Worm (Caenorhabditis elegans): ENCODE measurements around the gene K06B9.6.

K06B9.6 gene

DNA sequence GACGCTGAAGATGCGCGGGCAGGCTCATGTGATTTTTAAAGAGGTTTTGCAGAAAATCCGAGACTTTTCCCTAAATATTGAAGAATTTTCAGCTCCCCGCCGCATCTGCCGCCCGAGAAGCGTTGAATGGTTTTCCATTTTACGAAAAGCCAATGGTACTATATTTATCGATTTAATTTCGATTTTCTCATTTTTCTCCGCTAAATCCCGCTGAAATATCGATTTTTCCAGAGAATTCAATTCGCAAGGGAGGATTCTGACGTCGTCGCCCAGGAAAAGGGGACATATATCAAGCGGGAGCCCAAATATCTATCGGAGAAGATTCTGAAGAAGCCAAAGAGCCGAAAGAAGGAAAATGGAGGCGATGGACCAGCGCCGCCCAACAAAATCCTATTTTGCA, 24.4 kb downstream of the K06B9.6 start:
- TF ChIP-seq ceh-19 (GFP tag; optimal IDR thresholded peaks at IDR 0.05) (no peak), C08G9.2 (tag; optimal IDR thresholded peaks at IDR 0.05) (no peak), ceh-2 (tag; optimal IDR thresholded peaks at IDR 0.05) (no peak), mec-3 (tag; optimal IDR thresholded peaks at IDR 0.05; ENCODE audit: borderline replicate concordance) (no peak), ceh-45 (GFP tag; IDR thresholded peaks at IDR 0.05) (no peak), unc-86 (tag; optimal IDR thresholded peaks at IDR 0.05) (no peak), elt-4 (tag; optimal IDR thresholded peaks at IDR 0.05) (no peak), ceh-34 (tag; optimal IDR thresholded peaks at IDR 0.05) (no peak), dmd-4 (tag; optimal IDR thresholded peaks at IDR 0.05; ENCODE audit: borderline replicate concordance) (no peak), ahr-1 (tag; optimal IDR thresholded peaks at IDR 0.05) (no peak), nhr-11 (tag; optimal IDR thresholded peaks at IDR 0.05) (no peak), ceh-30 (tag; optimal IDR thresholded peaks at IDR 0.05) (no peak), ets-4 (tag; optimal IDR thresholded peaks at IDR 0.05) (no peak), odd-2 (tag; optimal IDR thresholded peaks at IDR 0.05) (no peak), pha-2 (tag; optimal IDR thresholded peaks at IDR 0.05) (no peak)

DNA sequence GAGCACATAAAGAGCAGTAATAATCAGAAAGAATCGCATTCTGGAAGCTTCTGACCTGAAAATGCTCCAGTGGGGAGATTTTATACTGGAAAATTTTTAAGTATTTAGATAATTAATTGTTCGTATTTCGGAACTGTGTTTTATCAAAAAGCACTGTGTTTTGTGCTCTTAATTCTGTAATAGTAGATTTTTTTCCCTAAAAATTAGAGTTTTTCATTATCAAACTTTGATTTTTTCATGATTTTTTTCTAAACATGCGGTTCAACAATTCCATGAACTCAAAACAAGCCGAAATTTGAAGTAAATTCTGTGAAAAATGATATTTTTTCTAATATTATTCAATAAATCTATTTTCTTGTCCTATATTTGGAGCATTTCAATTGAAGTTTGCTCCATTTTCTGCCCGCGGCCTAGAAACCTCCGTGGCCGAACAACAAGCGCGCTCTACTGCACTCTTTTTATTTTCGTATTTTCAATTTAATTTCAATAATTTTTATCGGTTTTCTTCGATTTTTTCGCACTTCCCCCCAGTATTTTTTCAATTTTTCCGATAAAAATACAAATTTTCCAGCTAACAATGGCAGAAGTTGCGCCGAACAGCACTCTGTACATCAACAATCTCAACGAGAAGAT, 25.0 kb downstream of the K06B9.6 start, which contains the start of the genes K08D10.13 and rnp-2:
Gene K08D10.13, minus strand, starts transcription at position 51 of the 633 bp plus-strand sequence.
Gene rnp-2, plus strand, starts transcription at position 546 of the 633 bp plus-strand sequence.
- peak; percentile 18 for TF ChIP-seq nfya-1 (tag; optimal IDR thresholded peaks at IDR 0.05)
- TF ChIP-seq C08G9.2 (tag; optimal IDR thresholded peaks at IDR 0.05): peak; percentile 63
- peak; percentile 35 for TF ChIP-seq tbx-2 (tag; optimal IDR thresholded peaks at IDR 0.05)
- TF ChIP-seq hlh-30 (tag; optimal IDR thresholded peaks at IDR 0.05; ENCODE audit: insufficient read depth): no peak
- peak; percentile 28 for TF ChIP-seq tbx-7 (tag; optimal IDR thresholded peaks at IDR 0.05)
- no peak for TF ChIP-seq dve-1 (tag; optimal IDR thresholded peaks at IDR 0.05)
- TF ChIP-seq pros-1 (tag; optimal IDR thresholded peaks at IDR 0.05): no peak
- TF ChIP-seq ceh-2 (tag; optimal IDR thresholded peaks at IDR 0.05): peak; percentile 36
- TF ChIP-seq dmd-4 (tag; optimal IDR thresholded peaks at IDR 0.05; ENCODE audit: borderline replicate concordance): no peak
- TF ChIP-seq unc-42 (tag; optimal IDR thresholded peaks at IDR 0.05): peak; percentile 63
- no peak for TF ChIP-seq hlh-6 (tag; optimal IDR thresholded peaks at IDR 0.05)
- TF ChIP-seq ceh-31 (tag; optimal IDR thresholded peaks at IDR 0.05): peak; percentile 57

DNA sequence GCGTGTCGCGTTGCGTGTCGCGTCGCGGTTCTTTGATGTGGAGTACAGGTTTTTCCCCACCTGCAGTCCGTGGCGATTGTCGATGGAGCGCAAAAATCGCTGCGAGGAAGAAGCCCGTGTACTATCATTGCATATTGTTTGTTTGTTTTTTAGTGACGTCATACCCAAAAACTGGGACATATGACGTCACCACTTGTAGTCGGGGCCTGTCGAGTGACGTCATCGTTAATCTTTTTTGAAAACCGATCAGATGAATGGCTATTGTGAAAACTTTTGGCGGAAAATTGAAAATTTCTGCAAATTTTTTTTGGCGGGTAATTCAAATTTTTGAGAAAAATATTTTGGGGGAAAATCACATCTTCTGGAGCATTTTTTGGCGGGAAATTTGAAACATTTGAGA, 29.3 kb downstream of the K06B9.6 start:
- TF ChIP-seq pqm-1 (tag; optimal IDR thresholded peaks at IDR 0.05): no peak
- no peak for TF ChIP-seq eyg-1 (tag; optimal IDR thresholded peaks at IDR 0.05)

DNA sequence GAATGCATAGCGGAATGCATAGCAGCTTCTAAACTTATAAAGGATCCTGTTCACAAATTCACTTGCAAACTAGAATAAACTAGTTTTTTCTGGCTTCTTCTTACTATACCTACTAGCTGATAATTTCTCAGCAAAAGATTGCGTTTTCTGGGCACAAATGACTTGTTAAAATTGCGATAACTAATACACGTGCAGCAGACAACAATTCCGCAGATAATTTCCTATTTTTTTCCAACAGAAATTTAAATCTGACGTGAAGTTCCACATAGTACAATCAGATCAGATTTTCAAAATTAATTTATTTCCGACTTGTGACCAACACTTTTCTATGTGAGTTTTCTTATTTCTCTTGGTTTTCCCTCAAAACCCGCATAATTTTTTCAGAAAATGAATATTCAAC, 32.2 kb downstream of the K06B9.6 start, which contains the start of gene scrm-8:
Gene scrm-8, plus strand, starts transcription at position 301 of the 400 bp plus-strand sequence.
- no peak for TF ChIP-seq unc-86 (tag; optimal IDR thresholded peaks at IDR 0.05)
- no peak for TF ChIP-seq unc-42 (tag; optimal IDR thresholded peaks at IDR 0.05)
- TF ChIP-seq unc-55 (GFP tag; optimal IDR thresholded peaks at IDR 0.05): no peak
- no peak for TF ChIP-seq fkh-6 (tag; optimal IDR thresholded peaks at IDR 0.05)
- TF ChIP-seq ceh-6 (GFP tag; optimal IDR thresholded peaks at IDR 0.05): no peak
- TF ChIP-seq ceh-9 (tag; optimal IDR thresholded peaks at IDR 0.05): no peak
- TF ChIP-seq npax-4 (tag; optimal IDR thresholded peaks at IDR 0.05): no peak
- no peak for TF ChIP-seq ttx-3 (tag; optimal IDR thresholded peaks at IDR 0.05)
- no peak for TF ChIP-seq elt-4 (tag; optimal IDR thresholded peaks at IDR 0.05)
- no peak for TF ChIP-seq ref-2 (tag; optimal IDR thresholded peaks at IDR 0.05)
- TF ChIP-seq hlh-13 (GFP tag; optimal IDR thresholded peaks at IDR 0.05): no peak
- TF ChIP-seq ceh-30 (tag; optimal IDR thresholded peaks at IDR 0.05): no peak
- TF ChIP-seq C08G9.2 (tag; optimal IDR thresholded peaks at IDR 0.05): no peak
- no peak for TF ChIP-seq ets-4 (tag; optimal IDR thresholded peaks at IDR 0.05)
- no peak for TF ChIP-seq ztf-16 (tag; optimal IDR thresholded peaks at IDR 0.05)
